Worm (Caenorhabditis elegans) whole organism, mixed stage, embryonic: Measurements from ENCODE around the gene nhr-283.

Source experiments
- ces-1 ChIP-seq: fragments of 150-350 bp; optimal IDR thresholded peaks from 2 replicates; lab custom pipeline; 2014; ENCODE audit warnings: missing biosample characterization, missing genetic modification reagents, missing genetic modification characterization
- elt-3 ChIP-seq: fragments of 150-350 bp; optimal IDR thresholded peaks from 2 replicates; lab custom pipeline; 2014; ENCODE audit warnings: missing biosample characterization, missing genetic modification characterization
- lin-13 ChIP-seq: fragments of 150-350 bp; optimal IDR thresholded peaks from 2 replicates; lab custom pipeline; 2014; ENCODE audit warnings: missing biosample characterization, missing genetic modification characterization
- lsy-2 ChIP-seq: fragments of 150-350 bp; optimal IDR thresholded peaks from 2 replicates; lab custom pipeline; 2014; ENCODE audit warnings: missing biosample characterization, missing genetic modification characterization
- mep-1 ChIP-seq: fragments of 150-350 bp; optimal IDR thresholded peaks from 2 replicates; lab custom pipeline; 2017; ENCODE audit warnings: missing biosample characterization, missing genetic modification reagents, missing genetic modification characterization, inconsistent platforms
- nhr-2 ChIP-seq: fragments of 150-350 bp; optimal IDR thresholded peaks from 2 replicates; lab custom pipeline; 2014; ENCODE audit warnings: missing biosample characterization, missing genetic modification characterization
- nhr-237 ChIP-seq: fragments of 150-350 bp; optimal IDR thresholded peaks from 2 replicates; lab custom pipeline; 2014; ENCODE audit warnings: missing biosample characterization, missing genetic modification characterization
- nhr-76 ChIP-seq: sonication (generic microtip); optimal IDR thresholded peaks from 2 replicates; lab custom pipeline; 2017; ENCODE audit warnings: missing biosample characterization, missing genetic modification characterization
- unc-62 ChIP-seq: fragments of 150-350 bp; optimal IDR thresholded peaks from 2 replicates; lab custom pipeline; 2014; ENCODE audit warnings: missing biosample characterization, missing genetic modification reagents, missing genetic modification characterization
- ztf-11 ChIP-seq: fragments of 150-350 bp; optimal IDR thresholded peaks from 2 replicates; lab custom pipeline; 2014; ENCODE audit warnings: missing biosample characterization, missing genetic modification characterization

DNA sequence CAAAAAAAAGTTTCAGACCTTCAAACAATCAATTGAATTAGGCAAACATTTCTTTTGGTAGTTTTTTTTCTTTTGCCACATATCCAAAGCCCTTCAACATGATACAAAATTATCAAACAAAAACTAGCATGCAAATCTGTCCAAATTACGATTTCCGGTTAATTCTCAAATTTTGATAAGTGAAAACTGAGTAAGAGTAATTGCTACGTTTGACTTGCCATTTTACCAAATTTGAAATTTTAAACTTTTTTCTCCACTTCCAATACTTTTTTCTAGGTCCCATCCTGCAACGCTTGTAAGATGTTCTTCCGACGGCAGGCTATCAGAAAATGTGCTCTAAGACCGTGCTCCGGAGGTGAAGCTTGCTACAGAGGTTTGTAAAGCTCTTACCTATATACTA is 19.5 kb upstream of the nhr-283 start, which contains the start of gene nhr-223:
- TF ChIP-seq ztf-11 (tag; lab: Kevin White, UChicago) (no peak), elt-3 (tag; lab: Kevin White, UChicago) (no peak), lin-13 (tag; lab: Kevin White, UChicago) (no peak), nhr-237 (no peak), ces-1 (GFP tag; lab: Kevin White, UChicago) (no peak), nhr-2 (no peak), unc-62 (GFP tag; lab: Kevin White, UChicago) (no peak), nhr-76 (tag; lab: Kevin White, UChicago) (no peak), lsy-2 (tag; lab: Kevin White, UChicago) (no peak), mep-1 (no peak)
